Worm (Caenorhabditis elegans): ENCODE measurements around the gene F11A5.13.

DNA sequence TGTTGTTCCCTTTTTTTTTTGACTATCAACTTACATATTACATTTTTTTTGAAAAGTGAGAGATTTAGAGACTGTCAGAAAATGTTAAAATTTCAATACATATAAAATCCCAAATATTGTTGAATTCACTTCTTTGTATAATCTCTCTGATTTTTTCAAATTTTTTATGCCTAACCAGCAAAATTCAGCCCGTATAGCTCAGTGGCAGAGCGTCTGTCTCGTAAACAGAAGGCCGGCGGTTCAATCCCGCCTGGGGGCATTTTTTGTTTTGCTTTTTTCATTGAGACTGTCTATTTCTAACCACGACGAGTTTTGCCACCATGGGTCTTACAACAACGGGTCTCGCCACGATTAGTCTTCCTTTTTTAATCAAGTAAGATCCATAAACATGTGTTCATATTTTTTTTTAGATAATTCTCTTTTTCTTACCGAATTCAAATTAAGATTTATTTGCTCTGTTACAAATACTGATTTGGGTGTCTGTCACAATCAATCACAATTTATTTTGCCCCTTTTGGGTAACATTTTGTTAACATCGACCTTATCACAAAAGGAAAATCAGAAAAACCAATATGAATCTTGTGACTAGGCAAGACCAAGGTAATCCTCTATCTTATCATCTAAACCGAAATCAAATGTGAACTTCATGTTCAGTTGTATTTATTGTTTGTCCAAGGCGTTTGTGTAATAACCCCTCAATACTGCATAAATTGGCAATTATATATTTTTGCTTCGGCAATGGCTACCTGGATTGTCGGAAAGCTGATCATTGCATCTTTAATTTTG, 7.3 kb downstream of the F11A5.13 start, which contains the start of gene glc-1:
- TF ChIP-seq ztf-29 (GFP tag; IDR thresholded peaks at IDR 0.05), result no peak
- TF ChIP-seq ztf-23 (GFP tag; IDR thresholded peaks at IDR 0.05), result no peak
